Fruit fly (Drosophila melanogaster) whole organism: ENCODE results near the gene Cdk7.

Source experiments
- CG8478 ChIP-seq: fragments of >200 bp; optimal IDR thresholded peaks from 2 replicates; lab custom pipeline; 2018; ENCODE audit warnings: inconsistent platforms
- EcR ChIP-seq, 2 experiments: fragments of >200 bp; optimal IDR thresholded peaks; 2 replicates each; lab custom pipeline; 2017; ENCODE audit warnings: missing biosample characterization in 2 of 2, missing genetic modification characterization in 2 of 2, missing genetic modification reagents in 2 of 2
- pan ChIP-seq: fragments of >200 bp; optimal IDR thresholded peaks from 2 replicates; lab custom pipeline; 2017
- psq ChIP-seq: fragments of >200 bp; optimal IDR thresholded peaks from 2 replicates; lab custom pipeline; 2017
- usp ChIP-seq: fragments of >200 bp; optimal IDR thresholded peaks from 2 replicates; lab custom pipeline; 2017; ENCODE audit warnings: missing biosample characterization, missing genetic modification characterization, mixed read lengths

DNA sequence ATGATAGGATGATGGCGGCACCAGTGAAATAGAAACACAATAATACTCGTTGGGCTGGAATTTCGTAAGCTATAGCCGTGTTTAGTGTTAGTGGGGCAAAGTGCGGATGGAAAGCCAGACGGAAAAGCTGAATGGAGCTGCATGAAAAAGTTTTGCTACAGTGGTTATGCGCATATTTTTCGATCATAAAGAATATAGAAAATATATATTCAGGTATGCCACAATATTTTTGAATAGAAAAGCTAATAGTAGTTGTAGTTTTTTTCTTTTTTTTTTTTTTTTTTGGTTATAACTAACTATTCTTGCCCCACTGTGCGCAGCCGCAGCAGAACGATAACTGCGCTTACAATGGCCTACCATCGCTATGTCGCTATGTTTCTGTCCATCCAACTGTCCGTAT lies 22.3 kb downstream of the Cdk7 start:
- TF ChIP-seq pan (lab: Kevin White, UChicago) (no peak), usp (no peak), EcR (GFP tag; optimal IDR thresholded peaks at IDR 0.05; lab: Kevin White, UChicago) (no peak), CG8478 (lab: Kevin White, UChicago) (no peak), psq (lab: Kevin White, UChicago) (no peak)
